Worm (Caenorhabditis elegans) whole organism, mixed stage, embryonic: ENCODE data around the gene ncx-2.
A peak's percentile ranks its signal among the peaks of the same experiment; 100 is the strongest.

Source experiments
- M03D4.4 ChIP-seq: sonication (generic microtip); optimal IDR thresholded peaks from 2 replicates; lab custom pipeline; 2017; ENCODE audit warnings: mild to moderate bottlenecking, missing genetic modification characterization, missing compliant biosample characterization
- bed-3 ChIP-seq: fragments of 200-800 bp; sonication (Bioruptor generic); optimal IDR thresholded peaks from 3 replicates; lab custom pipeline; 2018; ENCODE audit warnings: mild to moderate bottlenecking, missing genetic modification characterization, moderate library complexity, missing compliant biosample characterization
- blmp-1 ChIP-seq: fragments of 150-350 bp; optimal IDR thresholded peaks from 2 replicates; lab custom pipeline; 2014; ENCODE audit warnings: missing biosample characterization, missing genetic modification characterization
- ceh-43 ChIP-seq: fragments of 200-800 bp; sonication (Bioruptor generic); optimal IDR thresholded peaks from 2 replicates; lab custom pipeline; 2018; ENCODE audit warnings: mild to moderate bottlenecking, missing genetic modification characterization, moderate library complexity, missing compliant biosample characterization
- ceh-83 ChIP-seq: fragments of 200-800 bp; sonication (Bioruptor generic); optimal IDR thresholded peaks from 2 replicates; lab custom pipeline; 2018; ENCODE audit warnings: mild to moderate bottlenecking, missing genetic modification characterization, missing compliant biosample characterization
- ces-1 ChIP-seq: fragments of 150-350 bp; optimal IDR thresholded peaks from 2 replicates; lab custom pipeline; 2014; ENCODE audit warnings: missing biosample characterization, missing genetic modification reagents, missing genetic modification characterization
- cnd-1 ChIP-seq: fragments of 200-800 bp; sonication (Bioruptor generic); optimal IDR thresholded peaks from 2 replicates; lab custom pipeline; 2018; ENCODE audit warnings: mild to moderate bottlenecking, missing genetic modification characterization, missing compliant biosample characterization
- drap-1 ChIP-seq: fragments of 200-800 bp; sonication (Bioruptor generic); optimal IDR thresholded peaks from 3 replicates; lab custom pipeline; 2018; ENCODE audit warnings: mild to moderate bottlenecking, missing genetic modification characterization, missing compliant biosample characterization
- elt-1 ChIP-seq: sonication (generic microtip); optimal IDR thresholded peaks from 2 replicates; lab custom pipeline; 2017; ENCODE audit warnings: missing genetic modification characterization, mild to moderate bottlenecking, missing compliant biosample characterization, antibody characterized with exemption, moderate library complexity, borderline replicate concordance; ENCODE audit not compliant: insufficient read depth
- elt-3 ChIP-seq: fragments of 150-350 bp; optimal IDR thresholded peaks from 2 replicates; lab custom pipeline; 2014; ENCODE audit warnings: missing biosample characterization, missing genetic modification characterization
- flh-1 ChIP-seq: fragments of 200-800 bp; sonication (Bioruptor generic); optimal IDR thresholded peaks from 2 replicates; lab custom pipeline; 2018; ENCODE audit warnings: mild to moderate bottlenecking, missing genetic modification characterization, moderate library complexity, missing compliant biosample characterization
- ham-2 ChIP-seq: fragments of 200-800 bp; sonication (Bioruptor generic); optimal IDR thresholded peaks from 2 replicates; lab custom pipeline; 2018; ENCODE audit warnings: mild to moderate bottlenecking, missing genetic modification characterization, missing compliant biosample characterization
- hlh-1 ChIP-seq: fragments of 150-350 bp; optimal IDR thresholded peaks from 2 replicates; lab custom pipeline; 2014; ENCODE audit warnings: missing biosample characterization, missing genetic modification reagents, missing genetic modification characterization
- lin-13 ChIP-seq: fragments of 150-350 bp; optimal IDR thresholded peaks from 2 replicates; lab custom pipeline; 2014; ENCODE audit warnings: missing biosample characterization, missing genetic modification characterization
- lin-32 ChIP-seq: fragments of 200-800 bp; sonication (Bioruptor generic); optimal IDR thresholded peaks from 2 replicates; lab custom pipeline; 2018; ENCODE audit warnings: mild to moderate bottlenecking, missing genetic modification characterization, missing compliant biosample characterization
- lsy-2 ChIP-seq: fragments of 150-350 bp; optimal IDR thresholded peaks from 2 replicates; lab custom pipeline; 2014; ENCODE audit warnings: missing biosample characterization, missing genetic modification characterization
- mls-2 ChIP-seq: sonication (generic microtip); optimal IDR thresholded peaks from 2 replicates; lab custom pipeline; 2016; ENCODE audit warnings: mild to moderate bottlenecking, missing genetic modification characterization, moderate library complexity, missing compliant biosample characterization
- nhr-2 ChIP-seq: fragments of 150-350 bp; optimal IDR thresholded peaks from 2 replicates; lab custom pipeline; 2014; ENCODE audit warnings: missing biosample characterization, missing genetic modification characterization
- nhr-28 ChIP-seq: fragments of 150-350 bp; optimal IDR thresholded peaks from 2 replicates; lab custom pipeline; 2014; ENCODE audit warnings: missing biosample characterization, missing genetic modification characterization
- nhr-76 ChIP-seq: sonication (generic microtip); optimal IDR thresholded peaks from 2 replicates; lab custom pipeline; 2017; ENCODE audit warnings: missing biosample characterization, missing genetic modification characterization
- pha-4 ChIP-seq: fragments of 150-350 bp; optimal IDR thresholded peaks from 2 replicates; lab custom pipeline; 2018; ENCODE audit warnings: missing biosample characterization, missing genetic modification reagents, missing genetic modification characterization
- sem-2 ChIP-seq: fragments of 200-800 bp; sonication (Bioruptor generic); optimal IDR thresholded peaks from 2 replicates; lab custom pipeline; 2018; ENCODE audit warnings: mild to moderate bottlenecking, missing genetic modification characterization, missing compliant biosample characterization
- snpc-4 ChIP-seq: fragments of 150-350 bp; optimal IDR thresholded peaks from 2 replicates; lab custom pipeline; 2014; ENCODE audit warnings: missing biosample characterization, missing genetic modification characterization
- sptf-1 ChIP-seq: sonication (generic microtip); optimal IDR thresholded peaks from 2 replicates; lab custom pipeline; 2017; ENCODE audit warnings: mild to moderate bottlenecking, missing genetic modification characterization, moderate library complexity, missing compliant biosample characterization
- tbx-8 ChIP-seq: fragments of 200-800 bp; sonication (Bioruptor generic); optimal IDR thresholded peaks from 2 replicates; lab custom pipeline; 2018; ENCODE audit warnings: mild to moderate bottlenecking, missing genetic modification characterization, moderate library complexity, missing compliant biosample characterization
- unc-120 ChIP-seq: sonication (generic microtip); optimal IDR thresholded peaks from 2 replicates; lab custom pipeline; 2017; ENCODE audit warnings: missing genetic modification characterization, missing compliant biosample characterization; ENCODE audit not compliant: poor library complexity, severe bottlenecking
- unc-62 ChIP-seq: fragments of 150-350 bp; optimal IDR thresholded peaks from 2 replicates; lab custom pipeline; 2014; ENCODE audit warnings: missing biosample characterization, missing genetic modification reagents, missing genetic modification characterization
- zip-8 ChIP-seq: fragments of 150-350 bp; optimal IDR thresholded peaks from 2 replicates; lab custom pipeline; 2014; ENCODE audit warnings: missing biosample characterization, missing genetic modification characterization
- ztf-11 ChIP-seq: fragments of 150-350 bp; optimal IDR thresholded peaks from 2 replicates; lab custom pipeline; 2014; ENCODE audit warnings: missing biosample characterization, missing genetic modification characterization

ncx-2 gene

ce11 chrV:5329677-5330266 lies 26.3 kb downstream of the ncx-2 start:
- TF ChIP-seq sptf-1 (tag; lab: Kevin White, UChicago) (peak; percentile 63), elt-1 (tag; lab: Kevin White, UChicago) (no peak), zip-8 (tag; lab: Kevin White, UChicago) (no peak), ztf-11 (tag; lab: Kevin White, UChicago) (no peak), unc-120 (tag; lab: Kevin White, UChicago) (peak; percentile 55)

ce11 chrV:5330967-5331366 lies 27.5 kb downstream of the ncx-2 start, which contains the start of gene srg-26:
TSS of gene srg-26 (plus strand) at chrV:5331267.
- TF ChIP-seq sem-2 (GFP tag; lab: Kevin White, UChicago), result no peak
- no peak for TF ChIP-seq sptf-1 (tag; lab: Kevin White, UChicago)
- TF ChIP-seq nhr-28, result no peak
- TF ChIP-seq nhr-2 (tag; lab: Kevin White, UChicago), result no peak
- TF ChIP-seq unc-120 (tag; lab: Kevin White, UChicago), result no peak
- no peak for TF ChIP-seq mls-2 (tag; lab: Kevin White, UChicago)
- TF ChIP-seq ztf-11 (tag; lab: Kevin White, UChicago), result no peak
- TF ChIP-seq ham-2 (GFP tag; lab: Kevin White, UChicago), result no peak
- TF ChIP-seq flh-1 (GFP tag; lab: Kevin White, UChicago), result no peak
- no peak for TF ChIP-seq pha-4
- no peak for TF ChIP-seq cnd-1 (tag; lab: Kevin White, UChicago)
- TF ChIP-seq elt-3 (tag; lab: Kevin White, UChicago), result no peak
- no peak for TF ChIP-seq lin-13 (tag; lab: Kevin White, UChicago)
- no peak for TF ChIP-seq ces-1 (GFP tag; lab: Kevin White, UChicago)
- no peak for TF ChIP-seq ceh-83 (GFP tag; lab: Kevin White, UChicago)
- TF ChIP-seq hlh-1 (tag; lab: Kevin White, UChicago), result no peak
- no peak for TF ChIP-seq blmp-1 (tag; lab: Kevin White, UChicago)

ce11 chrV:5334588-5334987 lies 31.1 kb downstream of the ncx-2 start, which contains the start of gene srg-28:
TSS of gene srg-28 (plus strand) at chrV:5334888.
- TF ChIP-seq ceh-43 (GFP tag; lab: Kevin White, UChicago), result no peak
- no peak for TF ChIP-seq snpc-4 (tag; lab: Kevin White, UChicago)

ce11 chrV:5336884-5337283 lies 33.4 kb downstream of the ncx-2 start, which contains the start of gene srg-29:
TSS of gene srg-29 (plus strand) at chrV:5337184.
- TF ChIP-seq drap-1, result no peak
- no peak for TF ChIP-seq nhr-76 (tag; lab: Kevin White, UChicago)
- no peak for TF ChIP-seq blmp-1 (tag; lab: Kevin White, UChicago)

- TF ChIP-seq elt-1 (tag; lab: Kevin White, UChicago) (no peak), lsy-2 (tag; lab: Kevin White, UChicago) (no peak), blmp-1 (tag; lab: Kevin White, UChicago) (no peak), ces-1 (GFP tag; lab: Kevin White, UChicago) (no peak), nhr-76 (tag; lab: Kevin White, UChicago) (no peak), pha-4 (no peak), tbx-8 (no peak), M03D4.4 (tag; lab: Kevin White, UChicago) (no peak), unc-62 (GFP tag; lab: Kevin White, UChicago) (no peak), lin-32 (GFP tag; lab: Kevin White, UChicago) (no peak), bed-3 (GFP tag; lab: Kevin White, UChicago) (no peak), elt-3 (tag; lab: Kevin White, UChicago) (no peak), hlh-1 (tag; lab: Kevin White, UChicago) (no peak), cnd-1 (tag; lab: Kevin White, UChicago) (no peak)
Observed at ce11 chrV:5339497-5339896, 36.0 kb downstream of the ncx-2 start, which contains the start of gene srg-27. TSS of gene srg-27 (plus strand) at chrV:5339797.
